Worm (Caenorhabditis elegans): ENCODE results near the gene msp-64.

Gene msp-64

ce11 chrII:5797348-5797977 is 12.7 kb downstream of the msp-64 start, which contains the start of the genes msp-63 and msp-142:
TSS of gene msp-63 (minus strand) at chrII:5797448.
TSS of gene msp-142 (plus strand) at chrII:5797927.
- TF ChIP-seq nhr-43 (tag; optimal IDR thresholded peaks at IDR 0.05; ENCODE audit: poor library complexity, severe bottlenecking), result no peak
- TF ChIP-seq lsy-12 (tag; optimal IDR thresholded peaks at IDR 0.05), result no peak
- TF ChIP-seq fos-1 (tag; optimal IDR thresholded peaks at IDR 0.05), result no peak
- TF ChIP-seq nfya-1 (tag; optimal IDR thresholded peaks at IDR 0.05; ENCODE audit: insufficient read depth), result no peak
- no peak for TF ChIP-seq ceh-82 (tag; optimal IDR thresholded peaks at IDR 0.05)
- TF ChIP-seq nhr-77 (tag; optimal IDR thresholded peaks at IDR 0.05), result no peak
- TF ChIP-seq elt-2 (tag; optimal IDR thresholded peaks at IDR 0.05), result no peak
- no peak for TF ChIP-seq egl-27 (tag; optimal IDR thresholded peaks at IDR 0.05)
- TF ChIP-seq nhr-25 (tag; optimal IDR thresholded peaks at IDR 0.05), result no peak
- no peak for TF ChIP-seq hmg-11 (tag; optimal IDR thresholded peaks at IDR 0.05)
- TF ChIP-seq pqm-1 (tag; optimal IDR thresholded peaks at IDR 0.05), result no peak
- no peak for TF ChIP-seq pha-4 (tag; optimal IDR thresholded peaks at IDR 0.05)
- TF ChIP-seq snpc-4 (tag; optimal IDR thresholded peaks at IDR 0.05), result no peak
- TF ChIP-seq elt-1 (tag; optimal IDR thresholded peaks at IDR 0.05), result no peak
- TF ChIP-seq ztf-4 (tag; optimal IDR thresholded peaks at IDR 0.05), result no peak

- no peak for TF ChIP-seq egl-27 (tag; optimal IDR thresholded peaks at IDR 0.05)
- TF ChIP-seq ama-1 (optimal IDR thresholded peaks at IDR 0.05), result no peak
- no peak for TF ChIP-seq ztf-4 (tag; optimal IDR thresholded peaks at IDR 0.05)
- TF ChIP-seq pha-4 (tag; optimal IDR thresholded peaks at IDR 0.05), result no peak
- TF ChIP-seq ceh-82 (tag; optimal IDR thresholded peaks at IDR 0.05), result no peak
- TF ChIP-seq pqm-1 (tag; optimal IDR thresholded peaks at IDR 0.05), result no peak
- no peak for TF ChIP-seq ceh-16 (tag; optimal IDR thresholded peaks at IDR 0.05)
- no peak for TF ChIP-seq sea-2 (GFP tag; optimal IDR thresholded peaks at IDR 0.05)
- no peak for TF ChIP-seq ZK546.5 (tag; optimal IDR thresholded peaks at IDR 0.05)
- no peak for TF ChIP-seq daf-12 (tag; optimal IDR thresholded peaks at IDR 0.05)
- TF ChIP-seq elt-1 (tag; optimal IDR thresholded peaks at IDR 0.05), result no peak
- no peak for TF ChIP-seq elt-3 (tag; optimal IDR thresholded peaks at IDR 0.05)
- TF ChIP-seq nhr-76 (tag; optimal IDR thresholded peaks at IDR 0.05), result no peak
- no peak for TF ChIP-seq nhr-11 (tag; optimal IDR thresholded peaks at IDR 0.05)
- TF ChIP-seq mdl-1 (tag; optimal IDR thresholded peaks at IDR 0.05), result no peak
- TF ChIP-seq fkh-2 (tag; optimal IDR thresholded peaks at IDR 0.05), result no peak
- TF ChIP-seq R02D3.7 (tag; optimal IDR thresholded peaks at IDR 0.05), result no peak
- no peak for TF ChIP-seq fkh-10 (GFP tag; optimal IDR thresholded peaks at IDR 0.05)
- TF ChIP-seq nhr-12 (tag; optimal IDR thresholded peaks at IDR 0.05), result no peak
- TF ChIP-seq unc-62 (GFP tag; optimal IDR thresholded peaks at IDR 0.05), result no peak
These were observed 15.9 kb downstream of the msp-64 start, which contains the start of gene acdh-8 for ce11 chrII:5794195-5794594. TSS of gene acdh-8 (plus strand) at chrII:5794495.

ce11 chrII:5792490-5792889 is 17.6 kb downstream of the msp-64 start, which contains the start of gene K05F1.14:
TSS of gene K05F1.14 (minus strand) at chrII:5792590.
- TF ChIP-seq lsy-12 (tag; optimal IDR thresholded peaks at IDR 0.05), result no peak
- no peak for TF ChIP-seq egl-5 (tag; optimal IDR thresholded peaks at IDR 0.05)
- TF ChIP-seq fkh-10 (GFP tag; optimal IDR thresholded peaks at IDR 0.05), result no peak
- TF ChIP-seq sea-2 (GFP tag; optimal IDR thresholded peaks at IDR 0.05), result no peak
- TF ChIP-seq ceh-16 (tag; optimal IDR thresholded peaks at IDR 0.05), result no peak
- no peak for TF ChIP-seq nhr-237 (tag; optimal IDR thresholded peaks at IDR 0.05)
- TF ChIP-seq ceh-9 (tag; optimal IDR thresholded peaks at IDR 0.05), result no peak
- TF ChIP-seq nhr-76 (tag; optimal IDR thresholded peaks at IDR 0.05), result no peak
- no peak for TF ChIP-seq egl-27 (tag; optimal IDR thresholded peaks at IDR 0.05)
- no peak for TF ChIP-seq unc-39 (tag; optimal IDR thresholded peaks at IDR 0.05)
- no peak for TF ChIP-seq elt-2 (tag; optimal IDR thresholded peaks at IDR 0.05)
- no peak for TF ChIP-seq fos-1 (tag; optimal IDR thresholded peaks at IDR 0.05)
- TF ChIP-seq eor-1 (tag; optimal IDR thresholded peaks at IDR 0.05), result no peak

ce11 chrII:5790313-5790773 is 19.8 kb downstream of the msp-64 start, which contains the start of gene lect-2:
TSS of gene lect-2 (plus strand) at chrII:5790723.
- TF ChIP-seq egl-5 (tag; optimal IDR thresholded peaks at IDR 0.05) (peak; percentile 70), elt-1 (tag; optimal IDR thresholded peaks at IDR 0.05) (peak; percentile 39), nhr-28 (tag; optimal IDR thresholded peaks at IDR 0.05) (no peak), lin-39 (tag; optimal IDR thresholded peaks at IDR 0.05) (peak; percentile 20), hmg-11 (tag; optimal IDR thresholded peaks at IDR 0.05) (no peak), tbx-2 (tag; optimal IDR thresholded peaks at IDR 0.05) (no peak), lin-15B (tag; optimal IDR thresholded peaks at IDR 0.05) (no peak)

Data from whole organism, L3 larva.